Worm (Caenorhabditis elegans) whole organism, L1 larva: ENCODE data around the gene T05C1.5.

ENCODE experiments used
- C04F5.9 ChIP-seq: sonication (generic microtip); optimal IDR thresholded peaks from 2 replicates; lab custom pipeline; 2016; ENCODE audit warnings: missing genetic modification characterization, missing compliant biosample characterization
- F16B12.6 ChIP-seq: fragments of 150-350 bp; optimal IDR thresholded peaks from 2 replicates; lab custom pipeline; 2014; ENCODE audit warnings: missing biosample characterization, missing genetic modification characterization
- aha-1 ChIP-seq: fragments of 150-350 bp; optimal IDR thresholded peaks from 2 replicates; lab custom pipeline; 2014; ENCODE audit warnings: missing biosample characterization, missing genetic modification characterization
- aly-2 ChIP-seq: fragments of 150-350 bp; optimal IDR thresholded peaks from 2 replicates; lab custom pipeline; 2014; ENCODE audit warnings: missing biosample characterization, missing genetic modification characterization
- ama-1 ChIP-seq: fragments of 150-350 bp; optimal IDR thresholded peaks from 2 replicates; lab custom pipeline; 2014
- blmp-1 ChIP-seq: fragments of 150-350 bp; optimal IDR thresholded peaks from 2 replicates; lab custom pipeline; 2014; ENCODE audit warnings: missing biosample characterization, missing genetic modification characterization
- ceh-88 ChIP-seq: fragments of 200-800 bp; sonication (Bioruptor generic); IDR thresholded peaks from 2 replicates; pipeline ENCODE4 v1.3.6; 2022; ENCODE audit warnings: missing genetic modification characterization, missing compliant biosample characterization
- ceh-90 ChIP-seq: sonication (generic microtip); optimal IDR thresholded peaks from 2 replicates; lab custom pipeline; 2016; ENCODE audit warnings: missing genetic modification characterization, missing compliant biosample characterization
- ces-1 ChIP-seq: fragments of 150-350 bp; optimal IDR thresholded peaks from 2 replicates; lab custom pipeline; 2014; ENCODE audit warnings: missing biosample characterization, missing genetic modification reagents, missing genetic modification characterization
- efl-1 ChIP-seq, 4 experiments: fragments of 150-350 bp; optimal IDR thresholded peaks in 3 of 4; peaks in 1 of 4; 1 replicate in 1 of 4; 2 replicates in 3 of 4; lab custom pipeline; 2014; ENCODE audit warnings: missing biosample characterization in 2 of 4, missing genetic modification characterization in 2 of 4, missing genetic modification reagents in 2 of 4
- efl-3 ChIP-seq: fragments of 200-800 bp; sonication (Bioruptor generic); optimal IDR thresholded peaks from 2 replicates; lab custom pipeline; 2018; ENCODE audit warnings: mild to moderate bottlenecking, missing genetic modification characterization, missing compliant biosample characterization
- egl-13 ChIP-seq: sonication (generic microtip); optimal IDR thresholded peaks from 2 replicates; lab custom pipeline; 2016; ENCODE audit warnings: missing genotype, missing genetic modification reagents, missing genetic modification characterization, missing compliant biosample characterization
- elt-3 ChIP-seq, 6 experiments: fragments of 150-350 bp in 1 of 6; sonication (generic microtip); optimal IDR thresholded peaks; 2 replicates each; lab custom pipeline; 2017 to 2018; ENCODE audit warnings: missing biosample characterization in 6 of 6, missing genetic modification characterization in 6 of 6, inconsistent platforms in 1 of 6
- fkh-10 ChIP-seq: sonication (generic microtip); optimal IDR thresholded peaks from 2 replicates; lab custom pipeline; 2017; ENCODE audit warnings: missing biosample characterization, missing genetic modification reagents, missing genetic modification characterization
- fkh-4 ChIP-seq: sonication (generic microtip); optimal IDR thresholded peaks from 2 replicates; lab custom pipeline; 2016; ENCODE audit warnings: missing compliant biosample characterization, missing genetic modification characterization, borderline replicate concordance
- fkh-8 ChIP-seq: sonication (generic microtip); optimal IDR thresholded peaks from 2 replicates; lab custom pipeline; 2016; ENCODE audit warnings: mild to moderate bottlenecking, missing genetic modification characterization, missing compliant biosample characterization
- grh-1 ChIP-seq: fragments of 200-800 bp; sonication (Bioruptor generic); IDR thresholded peaks from 2 replicates; pipeline ENCODE4 v1.3.6; 2022; ENCODE audit warnings: missing genetic modification reagents, missing genetic modification characterization, missing compliant biosample characterization
- hlh-17 ChIP-seq: fragments of 200-800 bp; sonication (Bioruptor generic); optimal IDR thresholded peaks from 2 replicates; lab custom pipeline; 2018; ENCODE audit warnings: missing genetic modification characterization, mild to moderate bottlenecking, missing compliant biosample characterization, moderate library complexity, borderline replicate concordance
- irx-1 ChIP-seq: sonication (generic microtip); optimal IDR thresholded peaks from 2 replicates; lab custom pipeline; 2016; ENCODE audit warnings: missing genetic modification characterization, missing compliant biosample characterization
- isw-1 ChIP-seq: fragments of 200-800 bp; sonication (Bioruptor generic); IDR thresholded peaks from 2 replicates; pipeline ENCODE4 v1.3.6; 2022; ENCODE audit warnings: missing genetic modification characterization, missing compliant biosample characterization
- lin-35 ChIP-seq, 2 experiments: fragments of 150-350 bp; optimal IDR thresholded peaks; 2 replicates each; lab custom pipeline; 2014; ENCODE audit warnings: missing biosample characterization in 2 of 2, missing genetic modification characterization in 2 of 2, missing genetic modification reagents in 2 of 2
- lir-3 ChIP-seq: sonication (generic microtip); optimal IDR thresholded peaks from 2 replicates; lab custom pipeline; 2016; ENCODE audit warnings: mild to moderate bottlenecking, missing genetic modification characterization, moderate library complexity, missing compliant biosample characterization; ENCODE audit not compliant: poor library complexity
- mab-9 ChIP-seq: fragments of 200-800 bp; sonication (Bioruptor generic); IDR thresholded peaks from 2 replicates; pipeline ENCODE4 v1.3.6; 2022; ENCODE audit warnings: missing genetic modification reagents, missing genetic modification characterization, missing compliant biosample characterization
- nhr-19 ChIP-seq: fragments of 200-800 bp; sonication (Bioruptor generic); conservative IDR thresholded peaks from 2 replicates; pipeline ENCODE4 v1.3.6; 2022; ENCODE audit warnings: missing genetic modification characterization, missing compliant biosample characterization
- nhr-237 ChIP-seq: fragments of 150-350 bp; optimal IDR thresholded peaks from 2 replicates; lab custom pipeline; 2014; ENCODE audit warnings: missing biosample characterization, missing genetic modification characterization
- nhr-28 ChIP-seq: fragments of 150-350 bp; optimal IDR thresholded peaks from 2 replicates; lab custom pipeline; 2014; ENCODE audit warnings: missing biosample characterization, missing genetic modification characterization
- nhr-77 ChIP-seq: fragments of 150-350 bp; optimal IDR thresholded peaks from 2 replicates; lab custom pipeline; 2014; ENCODE audit warnings: missing biosample characterization, missing genetic modification characterization
- nhr-84 ChIP-seq: sonication (generic microtip); optimal IDR thresholded peaks from 2 replicates; lab custom pipeline; 2017; ENCODE audit warnings: missing biosample characterization, missing genetic modification characterization
- nhr-85 ChIP-seq: sonication (generic microtip); peaks from one replicate; lab custom pipeline; 2016; ENCODE audit warnings: missing genetic modification characterization, inconsistent platforms, missing compliant biosample characterization
- pqm-1 ChIP-seq: sonication (generic microtip); optimal IDR thresholded peaks from 3 replicates; lab custom pipeline; 2017; ENCODE audit warnings: missing biosample characterization, missing genetic modification characterization
- rnt-1 ChIP-seq: sonication (generic microtip); optimal IDR thresholded peaks from 2 replicates; lab custom pipeline; 2016; ENCODE audit warnings: mild to moderate bottlenecking, missing genetic modification characterization, moderate library complexity, missing compliant biosample characterization
- snpc-4 ChIP-seq: fragments of 150-350 bp; optimal IDR thresholded peaks from 2 replicates; lab custom pipeline; 2014; ENCODE audit warnings: missing biosample characterization, missing genetic modification characterization
- sox-4 ChIP-seq: sonication (generic microtip); optimal IDR thresholded peaks from 2 replicates; lab custom pipeline; 2016; ENCODE audit warnings: missing genetic modification characterization, missing compliant biosample characterization
- sptf-1 ChIP-seq: fragments of 150-350 bp; optimal IDR thresholded peaks from 2 replicates; lab custom pipeline; 2014; ENCODE audit warnings: missing biosample characterization, missing genetic modification characterization
- swsn-7 ChIP-seq: sonication (generic microtip); optimal IDR thresholded peaks from 2 replicates; lab custom pipeline; 2016; ENCODE audit warnings: missing genetic modification characterization, missing compliant biosample characterization
- tbx-2 ChIP-seq: sonication (generic microtip); optimal IDR thresholded peaks from 2 replicates; lab custom pipeline; 2016; ENCODE audit warnings: missing genetic modification characterization, missing compliant biosample characterization
- unc-30 ChIP-seq: sonication (generic microtip); optimal IDR thresholded peaks from 2 replicates; lab custom pipeline; 2017; ENCODE audit warnings: missing biosample characterization, missing genetic modification characterization
- unc-62 ChIP-seq: fragments of 150-350 bp; optimal IDR thresholded peaks from 2 replicates; lab custom pipeline; 2014; ENCODE audit warnings: missing biosample characterization, missing genetic modification reagents, missing genetic modification characterization
- unc-86 ChIP-seq: sonication (generic microtip); optimal IDR thresholded peaks from 2 replicates; lab custom pipeline; 2016; ENCODE audit warnings: missing genetic modification characterization, missing compliant biosample characterization
- unc-98 ChIP-seq: fragments of 200-800 bp; sonication (Bioruptor generic); IDR thresholded peaks from 2 replicates; pipeline ENCODE4 v1.3.6; 2022; ENCODE audit warnings: missing genetic modification characterization, missing compliant biosample characterization

The T05C1.5 gene

DNA sequence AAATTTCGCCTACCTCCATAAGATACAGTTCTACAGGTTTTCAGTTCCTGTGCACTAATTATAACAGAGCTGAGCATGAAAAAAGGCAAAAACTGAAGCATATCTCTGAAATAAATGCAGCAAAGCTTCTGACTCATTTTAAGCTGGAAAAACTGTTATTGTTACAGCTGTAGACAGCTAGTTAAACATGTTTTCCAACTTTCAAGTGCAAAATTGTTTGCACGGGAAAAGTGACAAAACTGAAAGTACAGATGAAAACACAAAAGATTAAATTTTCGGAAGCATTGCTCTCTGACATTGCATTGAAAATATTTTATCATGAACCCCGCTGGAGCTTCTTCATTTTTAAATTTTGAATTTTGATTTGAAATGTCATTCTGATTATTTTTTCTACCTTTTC, at the start of gene T05C1.5:
TSS of gene T05C1.5 (minus strand) at position 101 of the 400 bp plus-strand sequence.
- no peak for TF ChIP-seq elt-3 (tag; optimal IDR thresholded peaks at IDR 0.05; lab: Kevin White, UChicago)
- TF ChIP-seq hlh-17 (GFP tag; lab: Kevin White, UChicago) = no peak
- no peak for TF ChIP-seq lir-3 (tag; lab: Kevin White, UChicago)
- TF ChIP-seq unc-30 (tag; lab: Kevin White, UChicago) = no peak
- no peak for TF ChIP-seq lin-35 (GFP tag; optimal IDR thresholded peaks at IDR 0.05; lab: Kevin White, UChicago)
- TF ChIP-seq C04F5.9 (tag; lab: Kevin White, UChicago) = no peak
- TF ChIP-seq ces-1 (GFP tag; lab: Kevin White, UChicago) = no peak
- TF ChIP-seq nhr-84 (tag; lab: Kevin White, UChicago) = no peak
- TF ChIP-seq rnt-1 = no peak
- no peak for TF ChIP-seq nhr-28 (tag; lab: Kevin White, UChicago)
- TF ChIP-seq snpc-4 (tag; lab: Kevin White, UChicago) = no peak
- TF ChIP-seq nhr-19 (GFP tag; lab: Robert Waterston, UW) = no peak
- TF ChIP-seq tbx-2 = no peak
- no peak for TF ChIP-seq aha-1
- no peak for TF ChIP-seq ceh-90 (tag; lab: Kevin White, UChicago)
- no peak for TF ChIP-seq unc-62 (GFP tag; lab: Kevin White, UChicago)
- TF ChIP-seq, all 84 proteins: peak for 0

DNA sequence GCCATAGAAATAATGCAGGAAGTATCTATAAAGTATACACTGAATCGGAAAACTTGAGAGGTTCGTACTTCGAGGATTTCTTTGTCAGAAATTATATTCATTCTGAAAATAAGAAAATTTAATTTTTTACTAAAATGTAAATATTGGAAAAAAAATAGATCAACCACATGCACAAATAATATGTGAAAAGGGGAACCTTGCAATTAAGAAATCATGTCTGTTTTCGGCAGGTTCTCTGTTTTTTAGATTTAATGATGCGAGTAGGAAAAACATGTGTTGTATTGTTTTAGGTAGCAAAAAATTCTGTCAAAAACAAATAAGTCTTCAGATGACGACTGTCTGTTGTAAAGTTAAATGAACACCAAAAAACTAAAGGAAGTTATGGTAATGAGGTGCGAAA, 46.5 kb upstream of the T05C1.5 start, which contains the start of gene sra-33:
TSS of gene sra-33 (minus strand) at position 101 of the 400 bp plus-strand sequence.
- TF ChIP-seq unc-86 (tag; lab: Kevin White, UChicago) = no peak
- TF ChIP-seq ama-1 (lab: Kevin White, UChicago) = no peak
- TF ChIP-seq egl-13 (tag; lab: Kevin White, UChicago) = no peak
- TF ChIP-seq efl-1 (optimal IDR thresholded peaks at IDR 0.05; lab: Kevin White, UChicago) = no peak
- TF ChIP-seq efl-1 (GFP tag; optimal IDR thresholded peaks at IDR 0.05 in 1 of 2; lab: Kevin White, UChicago) = no peak
- no peak for TF ChIP-seq snpc-4 (tag; lab: Kevin White, UChicago)

- no peak for TF ChIP-seq grh-1 (GFP tag; lab: Robert Waterston, UW)
- no peak for TF ChIP-seq nhr-237
- TF ChIP-seq ceh-88 = no peak
- TF ChIP-seq irx-1 = no peak
- no peak for TF ChIP-seq fkh-4 (tag; lab: Kevin White, UChicago)
- TF ChIP-seq aly-2 (tag; lab: Kevin White, UChicago) = no peak
- TF ChIP-seq sptf-1 (tag; lab: Kevin White, UChicago) = no peak
- no peak for TF ChIP-seq sox-4
These were observed 41.3 kb upstream of the T05C1.5 start, which contains the start of gene sra-32 for ce11 chrII:4531880-4532279. Gene sra-32, minus strand, starts transcription at chrII:4531980.

ce11 chrII:4527800-4528199, 37.2 kb upstream of the T05C1.5 start, which contains the start of gene sra-35:
Gene sra-35, minus strand, starts transcription at chrII:4527900.
- no peak for TF ChIP-seq efl-3 (GFP tag; lab: Kevin White, UChicago)
- TF ChIP-seq swsn-7 (tag; lab: Kevin White, UChicago) = no peak
- TF ChIP-seq nhr-85 (tag; lab: Kevin White, UChicago) = peak; percentile 21

- no peak for TF ChIP-seq nhr-77 (tag; lab: Kevin White, UChicago)
These were observed 34.6 kb upstream of the T05C1.5 start for ce11 chrII:4525185-4525584.

DNA sequence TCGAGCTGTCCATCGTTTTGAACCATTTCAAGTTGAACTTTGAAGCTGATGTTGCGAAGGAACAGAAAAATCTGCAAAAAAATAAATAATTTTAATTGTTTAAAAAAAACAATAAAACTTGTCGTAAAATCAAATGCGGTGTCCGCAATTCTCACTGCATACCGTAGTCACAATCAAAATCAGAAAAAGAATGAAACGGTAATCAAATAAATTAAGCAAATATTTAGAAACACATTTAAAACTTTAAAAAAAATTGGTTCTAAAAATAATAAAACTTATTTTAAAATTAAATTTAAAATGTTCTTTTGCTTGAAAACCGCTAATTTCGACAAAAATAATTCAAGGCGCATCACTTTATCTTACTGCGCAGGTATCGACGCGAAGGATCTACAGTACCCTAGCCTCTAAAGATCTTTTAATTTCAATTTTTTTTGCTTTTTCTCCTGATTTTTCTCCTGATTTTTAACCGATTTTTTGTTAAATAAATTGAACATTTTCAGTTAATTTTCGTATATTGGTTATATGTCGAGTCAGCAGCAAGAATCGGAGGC, 32.6 kb upstream of the T05C1.5 start, which contains the start of the genes B0304.4 and B0304.2:
TSS of gene B0304.4 (minus strand) at position 101 of the 551 bp plus-strand sequence.
TSS of gene B0304.2 (plus strand) at position 501 of the 551 bp plus-strand sequence.
- TF ChIP-seq pqm-1 (tag; lab: Kevin White, UChicago) = no peak
- TF ChIP-seq isw-1 (GFP tag; lab: Robert Waterston, UW) = no peak
- no peak for TF ChIP-seq grh-1 (GFP tag; lab: Robert Waterston, UW)
- no peak for TF ChIP-seq lir-3 (tag; lab: Kevin White, UChicago)
- no peak for TF ChIP-seq mab-9
- TF ChIP-seq efl-3 (GFP tag; lab: Kevin White, UChicago) = no peak
- TF ChIP-seq hlh-17 (GFP tag; lab: Kevin White, UChicago) = no peak
- TF ChIP-seq blmp-1 (tag; lab: Kevin White, UChicago) = no peak
- TF ChIP-seq irx-1 = no peak
- no peak for TF ChIP-seq nhr-84 (tag; lab: Kevin White, UChicago)
- TF ChIP-seq fkh-10 = no peak
- no peak for TF ChIP-seq fkh-8 (tag; lab: Kevin White, UChicago)
- no peak for TF ChIP-seq unc-98
- TF ChIP-seq F16B12.6 (tag; lab: Kevin White, UChicago) = no peak
